Worm (Caenorhabditis elegans) whole organism, L4 larva: ENCODE measurements around the gene let-767.

Experiments used
- D1046.2 ChIP-seq: fragments of 200-800 bp; sonication (Bioruptor generic); IDR thresholded peaks from 2 replicates; pipeline ENCODE4 v1.3.6; 2022; ENCODE audit warnings: missing genetic modification characterization, missing compliant biosample characterization
- F37D6.2 ChIP-seq: sonication (generic microtip); optimal IDR thresholded peaks from 2 replicates; lab custom pipeline; 2016; ENCODE audit warnings: mild to moderate bottlenecking, missing genetic modification characterization, missing compliant biosample characterization
- F49E8.2 ChIP-seq: sonication (generic microtip); optimal IDR thresholded peaks from 2 replicates; lab custom pipeline; 2016; ENCODE audit warnings: missing compliant biosample characterization, mild to moderate bottlenecking, missing genetic modification characterization, borderline replicate concordance
- T20F7.1 ChIP-seq: fragments of 200-800 bp; sonication (Bioruptor generic); optimal IDR thresholded peaks from 2 replicates; lab custom pipeline; 2018; ENCODE audit warnings: mild to moderate bottlenecking, missing genetic modification characterization, missing compliant biosample characterization
- Y48G9A.11 ChIP-seq: fragments of 200-800 bp; sonication (Bioruptor generic); IDR thresholded peaks from 2 replicates; pipeline ENCODE4 v1.3.6; 2022; ENCODE audit warnings: missing genetic modification reagents, missing genetic modification characterization, missing compliant biosample characterization
- ZK337.2 ChIP-seq: fragments of 200-800 bp; sonication (Bioruptor generic); IDR thresholded peaks from 2 replicates; pipeline ENCODE4 v1.3.6; 2022; ENCODE audit warnings: missing genetic modification reagents, missing genetic modification characterization, missing compliant biosample characterization
- ZK546.5 ChIP-seq, 2 experiments: sonication (generic microtip); optimal IDR thresholded peaks; 2 replicates each; lab custom pipeline; 2017; ENCODE audit warnings: missing biosample characterization in 2 of 2, missing genetic modification characterization in 2 of 2
- aha-1 ChIP-seq: fragments of 150-350 bp; peaks from one replicate; lab custom pipeline; 2014; ENCODE audit warnings: missing biosample characterization, missing genetic modification characterization
- attf-4 ChIP-seq: sonication (generic microtip); optimal IDR thresholded peaks from 3 replicates; lab custom pipeline; 2017; ENCODE audit warnings: missing biosample characterization, missing genetic modification characterization
- ceh-44 ChIP-seq: fragments of 200-800 bp; sonication (Bioruptor generic); IDR thresholded peaks from 2 replicates; pipeline ENCODE4 v1.3.6; 2022; ENCODE audit warnings: missing genetic modification reagents, missing genetic modification characterization, missing compliant biosample characterization
- ceh-82 ChIP-seq: sonication (generic microtip); optimal IDR thresholded peaks from 2 replicates; lab custom pipeline; 2017; ENCODE audit warnings: missing biosample characterization, missing genetic modification characterization
- ces-1 ChIP-seq: fragments of 150-350 bp; sonication (generic microtip); optimal IDR thresholded peaks from 4 replicates; lab custom pipeline; 2014; ENCODE audit warnings: missing biosample characterization, missing genetic modification reagents, missing genetic modification characterization
- ctbp-1 ChIP-seq: fragments of 200-800 bp; sonication (Bioruptor generic); IDR thresholded peaks from 2 replicates; pipeline ENCODE4 v1.3.6; 2022; ENCODE audit warnings: missing genetic modification reagents, missing genetic modification characterization, missing compliant biosample characterization
- daf-12 ChIP-seq: fragments of 150-350 bp; optimal IDR thresholded peaks from 2 replicates; lab custom pipeline; 2014; ENCODE audit warnings: missing biosample characterization, missing genetic modification reagents, missing genetic modification characterization
- daf-8 ChIP-seq: fragments of 200-800 bp; sonication (Bioruptor generic); IDR thresholded peaks from 2 replicates; pipeline ENCODE4 v1.3.6; 2022; ENCODE audit warnings: missing genetic modification characterization, missing compliant biosample characterization
- duxl-1 ChIP-seq: sonication (generic microtip); optimal IDR thresholded peaks from 2 replicates; lab custom pipeline; 2016; ENCODE audit warnings: mild to moderate bottlenecking, missing genetic modification characterization, moderate library complexity, missing compliant biosample characterization; ENCODE audit not compliant: poor library complexity
- egl-43 ChIP-seq: fragments of 200-800 bp; sonication (Bioruptor generic); IDR thresholded peaks from 2 replicates; pipeline ENCODE4 v1.3.6; 2022; ENCODE audit warnings: missing genetic modification reagents, missing genetic modification characterization, missing compliant biosample characterization
- fkh-10 ChIP-seq: fragments of 150-350 bp; optimal IDR thresholded peaks from 2 replicates; lab custom pipeline; 2014; ENCODE audit warnings: missing biosample characterization, missing genetic modification reagents, missing genetic modification characterization
- hlh-11 ChIP-seq: fragments of 200-800 bp; sonication (Bioruptor generic); optimal IDR thresholded peaks from 2 replicates; lab custom pipeline; 2018; ENCODE audit warnings: mild to moderate bottlenecking, missing genetic modification characterization, missing compliant biosample characterization
- hlh-30 ChIP-seq: sonication (generic microtip); optimal IDR thresholded peaks from 2 replicates; lab custom pipeline; 2017; ENCODE audit warnings: antibody characterized with exemption, mild to moderate bottlenecking, missing genetic modification characterization, missing compliant biosample characterization; ENCODE audit not compliant: insufficient read depth
- hmg-1.1 ChIP-seq: fragments of 200-800 bp; sonication (Bioruptor generic); IDR thresholded peaks from 2 replicates; pipeline ENCODE4 v1.3.6; 2022; ENCODE audit warnings: missing genetic modification reagents, missing genetic modification characterization, missing compliant biosample characterization
- lim-7 ChIP-seq: fragments of 200-800 bp; sonication (Bioruptor generic); IDR thresholded peaks from 2 replicates; pipeline ENCODE4 v1.3.6; 2022; ENCODE audit warnings: missing genetic modification characterization, missing compliant biosample characterization
- lin-1 ChIP-seq: fragments of 200-800 bp; sonication (Bioruptor generic); IDR thresholded peaks from 2 replicates; pipeline ENCODE4 v1.3.6; 2022; ENCODE audit warnings: missing genetic modification reagents, missing genetic modification characterization, missing compliant biosample characterization
- lin-13 ChIP-seq: fragments of 150-350 bp; optimal IDR thresholded peaks from 2 replicates; lab custom pipeline; 2014; ENCODE audit warnings: missing biosample characterization, missing genetic modification reagents, missing genetic modification characterization
- lin-29 ChIP-seq: fragments of 200-800 bp; sonication (Bioruptor generic); IDR thresholded peaks from 2 replicates; pipeline ENCODE4 v1.3.6; 2022; ENCODE audit warnings: missing genetic modification reagents, missing genetic modification characterization, missing compliant biosample characterization
- lin-39 ChIP-seq: fragments of 150-350 bp; optimal IDR thresholded peaks from 2 replicates; lab custom pipeline; 2014; ENCODE audit warnings: missing biosample characterization, missing genetic modification reagents, missing genetic modification characterization
- lsy-2 ChIP-seq, 2 experiments: fragments of 150-350 bp in 1 of 2; sonication (generic microtip) in 1 of 2; optimal IDR thresholded peaks; 2 replicates each; lab custom pipeline; 2014 to 2017; ENCODE audit warnings: missing biosample characterization in 2 of 2, missing genetic modification characterization in 2 of 2
- mxl-3 ChIP-seq: fragments of 200-800 bp; sonication (Bioruptor generic); optimal IDR thresholded peaks from 2 replicates; lab custom pipeline; 2018; ENCODE audit warnings: mild to moderate bottlenecking, missing genetic modification characterization, missing compliant biosample characterization
- nhr-11 ChIP-seq: fragments of 150-350 bp; optimal IDR thresholded peaks from 2 replicates; lab custom pipeline; 2014; ENCODE audit warnings: missing biosample characterization, missing genetic modification characterization
- nhr-237 ChIP-seq: sonication (generic microtip); optimal IDR thresholded peaks from 2 replicates; lab custom pipeline; 2017; ENCODE audit warnings: missing biosample characterization, missing genetic modification characterization
- nhr-25 ChIP-seq: sonication (generic microtip); optimal IDR thresholded peaks from 2 replicates; lab custom pipeline; 2017; ENCODE audit warnings: missing genetic modification characterization, mild to moderate bottlenecking, missing compliant biosample characterization, antibody characterized with exemption, moderate library complexity, borderline replicate concordance; ENCODE audit not compliant: insufficient read depth
- nhr-41 ChIP-seq: fragments of 200-800 bp; sonication (Bioruptor generic); IDR thresholded peaks from 2 replicates; pipeline ENCODE4 v1.3.6; 2022; ENCODE audit warnings: missing genetic modification reagents, missing genetic modification characterization, missing compliant biosample characterization
- nhr-76 ChIP-seq: fragments of 150-350 bp; optimal IDR thresholded peaks from 2 replicates; lab custom pipeline; 2014; ENCODE audit warnings: missing biosample characterization, missing genetic modification characterization
- rbr-2 ChIP-seq: sonication (generic microtip); optimal IDR thresholded peaks from 2 replicates; lab custom pipeline; 2016; ENCODE audit warnings: missing genotype, missing genetic modification characterization, missing compliant biosample characterization
- saeg-2 ChIP-seq: fragments of 200-800 bp; sonication (Bioruptor generic); IDR thresholded peaks from 2 replicates; pipeline ENCODE4 v1.3.6; 2022; ENCODE audit warnings: missing genetic modification reagents, missing genetic modification characterization, missing compliant biosample characterization
- set-16 ChIP-seq: fragments of 200-800 bp; sonication (Bioruptor generic); IDR thresholded peaks from 2 replicates; pipeline ENCODE4 v1.3.6; 2022; ENCODE audit warnings: missing genetic modification reagents, missing genetic modification characterization, missing compliant biosample characterization
- snpc-1.2 ChIP-seq: fragments of 200-800 bp; sonication (Bioruptor generic); IDR thresholded peaks from 2 replicates; pipeline ENCODE4 v1.3.6; 2022; ENCODE audit warnings: missing genetic modification reagents, missing genetic modification characterization, missing compliant biosample characterization
- spr-3 ChIP-seq: fragments of 200-800 bp; sonication (Bioruptor generic); optimal IDR thresholded peaks from 2 replicates; lab custom pipeline; 2018; ENCODE audit warnings: mild to moderate bottlenecking, missing genetic modification characterization, missing compliant biosample characterization
- unc-130 ChIP-seq: sonication (generic microtip); optimal IDR thresholded peaks from 2 replicates; lab custom pipeline; 2016; ENCODE audit warnings: missing genetic modification reagents, missing genetic modification characterization, missing compliant biosample characterization
- unc-62 ChIP-seq, 3 experiments: fragments of 150-350 bp in 1 of 3; sonication (generic microtip); optimal IDR thresholded peaks in 2 of 3; peaks in 1 of 3; 1 replicate in 1 of 3; 2 replicates in 2 of 3; lab custom pipeline; 2014 to 2017; ENCODE audit warnings: missing biosample characterization in 3 of 3, missing genetic modification characterization in 3 of 3, missing genetic modification reagents in 3 of 3, missing genotype in 1 of 3
- vab-7 ChIP-seq: fragments of 200-800 bp; sonication (Bioruptor generic); IDR thresholded peaks from 2 replicates; pipeline ENCODE4 v1.3.6; 2022; ENCODE audit warnings: missing genetic modification reagents, missing genetic modification characterization, missing compliant biosample characterization
- zag-1 ChIP-seq: fragments of 150-350 bp; optimal IDR thresholded peaks from 2 replicates; lab custom pipeline; 2014; ENCODE audit warnings: missing biosample characterization, missing genetic modification characterization
- zfp-3 ChIP-seq: fragments of 200-800 bp; sonication (Bioruptor generic); conservative IDR thresholded peaks from 2 replicates; pipeline ENCODE4 v1.3.6; 2022; ENCODE audit warnings: missing genetic modification reagents, missing genetic modification characterization, missing compliant biosample characterization
- zip-11 ChIP-seq: fragments of 200-800 bp; sonication (Bioruptor generic); IDR thresholded peaks from 2 replicates; pipeline ENCODE4 v1.3.6; 2022; ENCODE audit warnings: missing genetic modification characterization, missing compliant biosample characterization
- ztf-11 ChIP-seq: fragments of 150-350 bp; optimal IDR thresholded peaks from 2 replicates; lab custom pipeline; 2014; ENCODE audit warnings: missing biosample characterization, missing genetic modification characterization

let-767 gene

DNA sequence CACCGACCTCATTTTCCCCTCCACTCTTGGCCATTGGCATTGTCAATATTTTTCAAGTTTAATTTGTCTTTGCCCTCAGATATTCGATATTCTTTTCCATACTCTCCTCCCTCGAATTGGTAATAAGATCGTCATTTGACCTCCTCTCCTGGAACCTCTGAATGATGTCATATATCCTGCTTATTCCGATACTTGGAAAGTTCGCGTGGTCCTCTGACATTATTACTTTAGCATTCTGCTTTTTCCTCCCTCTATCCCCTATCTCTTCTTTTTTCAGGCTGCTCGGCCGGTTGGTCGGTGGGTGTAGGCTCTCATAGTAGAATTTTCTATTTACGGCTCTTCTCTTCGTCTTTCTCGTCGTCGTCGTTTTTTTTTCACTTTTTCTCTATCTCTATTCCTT, 12.7 kb upstream of the let-767 start (continued):
- TF ChIP-seq attf-4 (tag; lab: Kevin White, UChicago) (no peak), zag-1 (tag; lab: Kevin White, UChicago) (peak; percentile 12), hlh-11 (tag; lab: Kevin White, UChicago) (no peak), egl-43 (GFP tag; lab: Robert Waterston, UW) (no peak), ceh-82 (tag; lab: Kevin White, UChicago) (no peak), F49E8.2 (no peak), Y48G9A.11 (GFP tag; lab: Robert Waterston, UW) (no peak), ceh-44 (no peak), snpc-1.2 (GFP tag; lab: Robert Waterston, UW) (no peak), nhr-237 (tag; lab: Kevin White, UChicago) (no peak), nhr-11 (tag; lab: Kevin White, UChicago) (no peak), lin-1 (GFP tag; lab: Robert Waterston, UW) (no peak), daf-12 (tag; lab: Kevin White, UChicago) (no peak), nhr-41 (GFP tag; lab: Robert Waterston, UW) (no peak), F37D6.2 (tag; lab: Kevin White, UChicago) (peak; percentile 6), nhr-76 (tag; lab: Kevin White, UChicago) (no peak), ces-1 (peak; percentile 34), rbr-2 (tag; lab: Kevin White, UChicago) (peak; percentile 39), duxl-1 (no peak)

- TF ChIP-seq unc-62 (GFP tag; optimal IDR thresholded peaks at IDR 0.05 in 1 of 2; lab: Kevin White, UChicago): peak in 1 of 2 experiments; percentile 53
- TF ChIP-seq unc-62 (tag; optimal IDR thresholded peaks at IDR 0.05; lab: Kevin White, UChicago): no peak
- TF ChIP-seq ZK546.5 (tag; optimal IDR thresholded peaks at IDR 0.05; lab: Kevin White, UChicago): no peak
- peak; percentile 61 for TF ChIP-seq aha-1 (tag; lab: Kevin White, UChicago)
- 0 out of 2 replicates have a peak, but pooled peaks have one; percentile 10 for TF ChIP-seq hmg-1.1 (GFP tag; lab: Robert Waterston, UW)
- 0 out of 2 replicates have a peak, but pooled peaks have one; percentile 7 for TF ChIP-seq vab-7 (GFP tag; lab: Robert Waterston, UW)
- peak; percentile 7 for TF ChIP-seq hlh-30
These were observed 11.7 kb upstream of the let-767 start for ce11 chrIII:6351438-6351837.

- peak; percentile 91 for TF ChIP-seq ces-1
- TF ChIP-seq set-16 (GFP tag; lab: Robert Waterston, UW): no peak
- TF ChIP-seq fkh-10 (GFP tag; lab: Kevin White, UChicago): peak; percentile 73
- peak in 1 of 2 experiments; percentile 15 for TF ChIP-seq lsy-2 (tag; optimal IDR thresholded peaks at IDR 0.05; lab: Kevin White, UChicago)
- peak; percentile 17 for TF ChIP-seq rbr-2 (tag; lab: Kevin White, UChicago)
- peak; percentile 65; the same call in 1 of the 2 replicates for TF ChIP-seq ctbp-1 (GFP tag; lab: Robert Waterston, UW)
These were observed 10.7 kb upstream of the let-767 start for ce11 chrIII:6350424-6350823.

- no peak for TF ChIP-seq duxl-1
- no peak for TF ChIP-seq ZK337.2 (GFP tag; lab: Robert Waterston, UW)
- no peak for TF ChIP-seq zip-11 (GFP tag; lab: Robert Waterston, UW)
- peak; percentile 88 for TF ChIP-seq aha-1 (tag; lab: Kevin White, UChicago)
- TF ChIP-seq zfp-3 (GFP tag; lab: Robert Waterston, UW): no peak
- TF ChIP-seq spr-3 (GFP tag; lab: Kevin White, UChicago): no peak
- no peak for TF ChIP-seq ztf-11 (tag; lab: Kevin White, UChicago)
- no peak for TF ChIP-seq lim-7 (GFP tag; lab: Robert Waterston, UW)
- no peak for TF ChIP-seq D1046.2
- no peak for TF ChIP-seq lin-13 (GFP tag; lab: Kevin White, UChicago)
- TF ChIP-seq lin-29: no peak
- no peak for TF ChIP-seq mxl-3
- no peak for TF ChIP-seq lin-39 (tag; lab: Kevin White, UChicago)
- TF ChIP-seq daf-8: no peak
- TF ChIP-seq F37D6.2 (tag; lab: Kevin White, UChicago): peak; percentile 38
- no peak for TF ChIP-seq unc-130 (GFP tag; lab: Kevin White, UChicago)
- no peak for TF ChIP-seq snpc-1.2 (GFP tag; lab: Robert Waterston, UW)
- TF ChIP-seq daf-12 (tag; lab: Kevin White, UChicago): no peak
- TF ChIP-seq T20F7.1: no peak
- no peak for TF ChIP-seq saeg-2 (GFP tag; lab: Robert Waterston, UW)
- no peak for TF ChIP-seq nhr-25 (tag; lab: Kevin White, UChicago)
- TF ChIP-seq unc-62 (GFP tag; optimal IDR thresholded peaks at IDR 0.05 in 1 of 2; lab: Kevin White, UChicago): peak in 1 of 2 experiments; percentile 45
- no peak for TF ChIP-seq unc-62 (tag; optimal IDR thresholded peaks at IDR 0.05; lab: Kevin White, UChicago)
- no peak for TF ChIP-seq nhr-41 (GFP tag; lab: Robert Waterston, UW)
These were observed 8.8 kb upstream of the let-767 start for ce11 chrIII:6348578-6348977.
